Fruit fly (Drosophila melanogaster): ENCODE results near the gene Rab11.

Gene Rab11

dm6 chr3R:21080876-21081586 lies 30.2 kb upstream of the Rab11 start, which contains the start of gene HHEX:
Gene HHEX, minus strand, starts transcription at chr3R:21080926.
- TF ChIP-seq Rel (GFP tag; optimal IDR thresholded peaks at IDR 0.05): no peak
- peak; percentile 20 for TF ChIP-seq Rel (tag; optimal IDR thresholded peaks at IDR 0.05)
- TF ChIP-seq Hr78 (GFP tag; optimal IDR thresholded peaks at IDR 0.05): no peak

dm6 chr3R:21084979-21085378 lies 26.2 kb upstream of the Rab11 start:
- no peak for TF ChIP-seq dmrt93B (GFP tag; optimal IDR thresholded peaks at IDR 0.05)
- no peak for TF ChIP-seq Myc (optimal IDR thresholded peaks at IDR 0.05)
- TF ChIP-seq Dif (GFP tag; optimal IDR thresholded peaks at IDR 0.05; ENCODE audit: partially characterized antibody): no peak
- no peak for TF ChIP-seq dsf (GFP tag; optimal IDR thresholded peaks at IDR 0.05; ENCODE audit: borderline replicate concordance)
- no peak for TF ChIP-seq Hr83 (GFP tag; optimal IDR thresholded peaks at IDR 0.05; ENCODE audit: poor library complexity, severe bottlenecking)
- no peak for TF ChIP-seq Sp1 (GFP tag; optimal IDR thresholded peaks at IDR 0.05)
- TF ChIP-seq Vsx2 (GFP tag; optimal IDR thresholded peaks at IDR 0.05; ENCODE audit: partially characterized antibody): no peak
- TF ChIP-seq Hr78 (GFP tag; optimal IDR thresholded peaks at IDR 0.05): no peak
- no peak for TF ChIP-seq jim (GFP tag; optimal IDR thresholded peaks at IDR 0.05)
- TF ChIP-seq usp (GFP tag; optimal IDR thresholded peaks at IDR 0.05): no peak
- no peak for TF ChIP-seq HLH106 (tag; optimal IDR thresholded peaks at IDR 0.05)
- no peak for TF ChIP-seq Hnf4 (GFP tag; optimal IDR thresholded peaks at IDR 0.05)
- no peak for TF ChIP-seq Jra (GFP tag; optimal IDR thresholded peaks at IDR 0.05)

- TF ChIP-seq Hr78 (GFP tag; optimal IDR thresholded peaks at IDR 0.05) (no peak), Dfd (GFP tag; optimal IDR thresholded peaks at IDR 0.05) (no peak), N (GFP tag; optimal IDR thresholded peaks at IDR 0.05) (no peak), fru (GFP tag; optimal IDR thresholded peaks at IDR 0.05) (peak; percentile 38), jim (GFP tag; optimal IDR thresholded peaks at IDR 0.05) (no peak), Jra (GFP tag; optimal IDR thresholded peaks at IDR 0.05) (no peak), sv (GFP tag; optimal IDR thresholded peaks at IDR 0.05) (no peak), tai (GFP tag; optimal IDR thresholded peaks at IDR 0.05) (no peak), CG32264 (GFP tag; optimal IDR thresholded peaks at IDR 0.05) (no peak), brk (GFP tag; optimal IDR thresholded peaks at IDR 0.05) (no peak), Sp1 (GFP tag; optimal IDR thresholded peaks at IDR 0.05) (no peak), Myc (optimal IDR thresholded peaks at IDR 0.05) (no peak), ey (GFP tag; optimal IDR thresholded peaks at IDR 0.05) (no peak), psq (GFP tag; optimal IDR thresholded peaks at IDR 0.05) (no peak), Hr83 (GFP tag; optimal IDR thresholded peaks at IDR 0.05; ENCODE audit: poor library complexity, severe bottlenecking) (peak; percentile 22), pan (optimal IDR thresholded peaks at IDR 0.05) (no peak)
Measured at dm6 chr3R:21089416-21089815, 21.8 kb upstream of the Rab11 start.

- TF ChIP-seq Hnf4 (GFP tag; optimal IDR thresholded peaks at IDR 0.05) (no peak), GATAd (GFP tag; optimal IDR thresholded peaks at IDR 0.05) (no peak), lola (GFP tag; optimal IDR thresholded peaks at IDR 0.05) (no peak), Rel (GFP tag; optimal IDR thresholded peaks at IDR 0.05) (no peak), Rel (tag; optimal IDR thresholded peaks at IDR 0.05) (no peak), Hr78 (GFP tag; optimal IDR thresholded peaks at IDR 0.05) (no peak), jim (GFP tag; optimal IDR thresholded peaks at IDR 0.05) (no peak), Vsx2 (GFP tag; optimal IDR thresholded peaks at IDR 0.05; ENCODE audit: partially characterized antibody) (no peak), Myc (optimal IDR thresholded peaks at IDR 0.05) (no peak)
Measured at dm6 chr3R:21090230-21091021, 20.8 kb upstream of the Rab11 start.

dm6 chr3R:21091500-21091899 lies 19.7 kb upstream of the Rab11 start:
- TF ChIP-seq dsf (GFP tag; optimal IDR thresholded peaks at IDR 0.05; ENCODE audit: borderline replicate concordance) (no peak), Mio (GFP tag; optimal IDR thresholded peaks at IDR 0.05) (no peak), Abd-B (GFP tag; optimal IDR thresholded peaks at IDR 0.05) (no peak), Hr78 (GFP tag; optimal IDR thresholded peaks at IDR 0.05) (no peak), CG32264 (GFP tag; optimal IDR thresholded peaks at IDR 0.05) (no peak), CG9705 (GFP tag; optimal IDR thresholded peaks at IDR 0.05) (no peak), tai (GFP tag; optimal IDR thresholded peaks at IDR 0.05) (no peak), woc (GFP tag; optimal IDR thresholded peaks at IDR 0.05) (no peak), sv (GFP tag; optimal IDR thresholded peaks at IDR 0.05) (no peak), jim (GFP tag; optimal IDR thresholded peaks at IDR 0.05) (no peak), N (GFP tag; optimal IDR thresholded peaks at IDR 0.05) (no peak), psq (GFP tag; optimal IDR thresholded peaks at IDR 0.05) (no peak), GATAd (GFP tag; optimal IDR thresholded peaks at IDR 0.05) (no peak), Hr83 (GFP tag; optimal IDR thresholded peaks at IDR 0.05; ENCODE audit: poor library complexity, severe bottlenecking) (no peak), fru (GFP tag; optimal IDR thresholded peaks at IDR 0.05) (no peak), br (GFP tag; optimal IDR thresholded peaks at IDR 0.05) (no peak)
